Fruit fly (Drosophila melanogaster): ENCODE measurements around the gene CG18249.
A peak's percentile ranks its signal among the peaks of the same experiment; 100 is the strongest.

Gene CG18249

DNA sequence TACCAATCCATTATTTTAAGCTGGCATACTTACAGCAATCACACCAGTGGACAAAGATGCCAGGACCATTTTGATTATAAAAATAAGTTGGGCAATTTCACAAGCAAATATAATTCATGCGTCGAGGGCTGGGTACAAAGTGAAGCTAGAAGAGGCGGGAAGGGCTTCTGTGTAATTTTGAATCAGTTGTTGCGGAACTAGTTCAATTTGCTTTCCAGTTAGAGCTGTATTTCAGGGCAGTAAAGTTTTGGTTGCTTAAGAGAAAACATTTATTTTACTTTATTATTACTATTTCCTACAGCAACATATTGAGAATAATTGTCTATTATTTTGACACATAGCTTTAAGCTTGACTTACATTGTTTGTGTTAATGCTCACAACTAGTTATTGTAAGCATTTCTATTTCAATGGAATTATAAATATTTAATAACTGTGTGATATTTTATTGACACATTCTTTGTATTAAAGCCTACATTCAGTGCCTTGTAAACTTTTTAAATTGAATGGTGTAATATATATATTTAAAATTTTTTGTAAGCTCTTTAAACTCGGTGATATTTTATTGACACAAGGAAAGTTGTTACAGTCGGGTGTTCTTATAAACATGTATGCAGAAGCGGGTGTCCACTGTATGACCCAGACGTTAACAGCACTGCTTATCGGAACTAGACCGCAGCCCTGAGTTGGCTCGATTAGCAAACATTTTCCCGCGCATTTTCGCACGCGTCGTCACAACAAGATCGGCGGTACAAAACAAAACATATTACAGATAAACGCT is 44.5 kb downstream of the CG18249 start, which contains the start of the genes RPA1 and Mcm2 (continued):
- TF ChIP-seq topi (GFP tag; optimal IDR thresholded peaks at IDR 0.05) (peak; percentile 67), CG3032 (tag; optimal IDR thresholded peaks at IDR 0.05) (peak; percentile 84), CG8319 (GFP tag; optimal IDR thresholded peaks at IDR 0.05) (peak; percentile 71), fd59A (GFP tag; optimal IDR thresholded peaks at IDR 0.05) (peak; percentile 57), dsx (GFP tag; optimal IDR thresholded peaks at IDR 0.05; ENCODE audit: poor library complexity, severe bottlenecking) (peak; percentile 63), fkh (GFP tag; optimal IDR thresholded peaks at IDR 0.05) (peak; percentile 87), CG10669 (GFP tag; optimal IDR thresholded peaks at IDR 0.05) (peak; percentile 70), Hr38 (GFP tag; optimal IDR thresholded peaks at IDR 0.05) (no peak), vri (GFP tag; optimal IDR thresholded peaks at IDR 0.05) (no peak), CG3919 (GFP tag; optimal IDR thresholded peaks at IDR 0.05) (peak; percentile 83), Lpt (GFP tag; optimal IDR thresholded peaks at IDR 0.05) (peak; percentile 75), pdm3 (GFP tag; optimal IDR thresholded peaks at IDR 0.05) (no peak), fd85E (GFP tag; optimal IDR thresholded peaks at IDR 0.05) (no peak), Eip78C (GFP tag) (peak; percentile 93), svp (GFP tag) (peak; percentile 94), CG11902 (GFP tag; optimal IDR thresholded peaks at IDR 0.05) (peak; percentile 73), CG1621 (tag; optimal IDR thresholded peaks at IDR 0.05) (no peak), CG11294 (GFP tag; IDR thresholded peaks at IDR 0.05) (peak; percentile 76), CG8632 (GFP tag; optimal IDR thresholded peaks at IDR 0.05) (peak; percentile 67)

DNA sequence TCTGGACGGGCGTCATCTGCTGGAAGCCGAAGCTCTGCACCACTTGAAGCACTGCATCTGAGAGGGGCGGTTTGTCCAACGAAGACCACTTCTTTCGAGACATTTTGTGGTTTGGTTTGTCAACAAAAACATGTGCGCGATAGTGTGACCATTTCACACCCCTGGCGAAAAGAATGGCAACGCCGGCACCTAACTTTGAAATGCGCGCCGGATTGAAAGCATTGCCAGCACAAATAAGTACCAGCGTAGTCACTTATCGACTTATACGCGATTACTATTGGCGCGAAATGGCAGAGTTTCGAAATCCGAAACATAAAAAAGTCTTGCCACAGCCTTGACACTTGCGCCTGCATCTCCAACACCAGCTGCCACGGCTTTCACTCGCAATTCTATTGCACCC is 49.8 kb downstream of the CG18249 start, which contains the start of gene CG9630:
Gene CG9630 (minus strand): TSS at position 157 of the 400 bp plus-strand sequence.
- TF ChIP-seq CG6854 (GFP tag; optimal IDR thresholded peaks at IDR 0.05) (no peak), Gug (GFP tag; IDR thresholded peaks at IDR 0.05) (no peak), fkh (GFP tag; optimal IDR thresholded peaks at IDR 0.05) (peak; percentile 94), Eip75B (GFP tag; optimal IDR thresholded peaks at IDR 0.05) (no peak)

All from whole organism, prepupa.